Worm (Caenorhabditis elegans) whole organism, L3 larva: ENCODE measurements around the gene lin-46.

Experiments
- ceh-82 ChIP-seq: fragments of 150-350 bp; optimal IDR thresholded peaks from 2 replicates; lab custom pipeline; 2014; ENCODE audit warnings: missing biosample characterization, missing genetic modification characterization
- lin-39 ChIP-seq: fragments of 150-350 bp; optimal IDR thresholded peaks from 2 replicates; lab custom pipeline; 2018; ENCODE audit warnings: missing biosample characterization, missing genetic modification reagents, missing genetic modification characterization
- unc-62 ChIP-seq: fragments of 150-350 bp; sonication (generic microtip); optimal IDR thresholded peaks from 4 replicates; lab custom pipeline; 2014; ENCODE audit warnings: missing biosample characterization, missing genetic modification reagents, missing genetic modification characterization
- ztf-11 ChIP-seq: fragments of 150-350 bp; optimal IDR thresholded peaks from 2 replicates; lab custom pipeline; 2014; ENCODE audit warnings: missing biosample characterization, missing genetic modification characterization

DNA sequence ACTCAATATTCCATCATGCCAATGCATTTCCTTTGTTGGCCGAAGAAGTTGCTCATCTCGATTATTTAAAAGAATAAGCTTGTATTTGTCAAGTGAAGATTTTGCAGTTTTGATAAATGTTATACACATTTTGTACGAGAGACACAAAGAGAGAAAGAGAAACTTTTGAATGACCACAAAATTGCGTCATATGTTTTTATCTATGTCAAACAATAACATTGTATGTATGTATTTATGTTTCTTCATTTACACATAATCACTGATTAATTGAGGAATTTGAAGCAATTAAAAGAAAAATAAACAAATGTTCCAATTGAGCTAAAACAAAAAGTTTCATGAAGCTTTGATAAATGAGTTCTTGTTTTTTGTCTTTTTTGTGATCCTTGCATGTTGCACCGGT lies 5.5 kb upstream of the lin-46 start, which contains the start of gene hrg-9:
- TF ChIP-seq ceh-82 (tag; lab: Kevin White, UChicago) (no peak), lin-39 (no peak), ztf-11 (tag; lab: Kevin White, UChicago) (no peak), unc-62 (GFP tag; lab: Kevin White, UChicago) (no peak)
